Worm (Caenorhabditis elegans) whole organism, L1 larva: ENCODE measurements around the gene T28F3.9.

Experiments
- C04F5.9 ChIP-seq: sonication (generic microtip); optimal IDR thresholded peaks from 2 replicates; lab custom pipeline; 2016; ENCODE audit warnings: missing genetic modification characterization, missing compliant biosample characterization
- C34B4.2 ChIP-seq: sonication (generic microtip); optimal IDR thresholded peaks from 2 replicates; lab custom pipeline; 2017; ENCODE audit warnings: mild to moderate bottlenecking, missing genetic modification characterization, missing compliant biosample characterization
- F16B12.6 ChIP-seq: fragments of 150-350 bp; optimal IDR thresholded peaks from 2 replicates; lab custom pipeline; 2014; ENCODE audit warnings: missing biosample characterization, missing genetic modification characterization
- aha-1 ChIP-seq: fragments of 150-350 bp; optimal IDR thresholded peaks from 2 replicates; lab custom pipeline; 2014; ENCODE audit warnings: missing biosample characterization, missing genetic modification characterization
- alr-1 ChIP-seq: fragments of 200-800 bp; sonication (Bioruptor generic); optimal IDR thresholded peaks from 2 replicates; lab custom pipeline; 2018; ENCODE audit warnings: borderline replicate concordance, mild to moderate bottlenecking, missing genetic modification characterization, missing compliant biosample characterization
- ama-1 ChIP-seq: fragments of 150-350 bp; optimal IDR thresholded peaks from 2 replicates; lab custom pipeline; 2014
- blmp-1 ChIP-seq: fragments of 150-350 bp; optimal IDR thresholded peaks from 2 replicates; lab custom pipeline; 2014; ENCODE audit warnings: missing biosample characterization, missing genetic modification characterization
- ceh-63 ChIP-seq: fragments of 200-800 bp; sonication (Bioruptor generic); optimal IDR thresholded peaks from 2 replicates; lab custom pipeline; 2018; ENCODE audit warnings: mild to moderate bottlenecking, missing genetic modification characterization, missing compliant biosample characterization
- ceh-8 ChIP-seq: fragments of 200-800 bp; sonication (Bioruptor generic); optimal IDR thresholded peaks from 2 replicates; lab custom pipeline; 2018; ENCODE audit warnings: mild to moderate bottlenecking, missing genetic modification characterization, moderate library complexity, missing compliant biosample characterization
- ceh-82 ChIP-seq, 3 experiments: fragments of 150-350 bp in 1 of 3; sonication (generic microtip) in 2 of 3; optimal IDR thresholded peaks; 2 replicates each; lab custom pipeline; 2014 to 2017; ENCODE audit warnings: missing biosample characterization in 3 of 3, missing genetic modification characterization in 3 of 3
- ceh-88 ChIP-seq: fragments of 200-800 bp; sonication (Bioruptor generic); IDR thresholded peaks from 2 replicates; pipeline ENCODE4 v1.3.6; 2022; ENCODE audit warnings: missing genetic modification characterization, missing compliant biosample characterization
- ceh-90 ChIP-seq: sonication (generic microtip); optimal IDR thresholded peaks from 2 replicates; lab custom pipeline; 2016; ENCODE audit warnings: missing genetic modification characterization, missing compliant biosample characterization
- ces-1 ChIP-seq: fragments of 150-350 bp; optimal IDR thresholded peaks from 2 replicates; lab custom pipeline; 2014; ENCODE audit warnings: missing biosample characterization, missing genetic modification reagents, missing genetic modification characterization
- dpl-1 ChIP-seq, 3 experiments: fragments of 150-350 bp in 2 of 3; sonication (generic microtip) in 1 of 3; optimal IDR thresholded peaks; 2 replicates each; lab custom pipeline; 2014 to 2017; ENCODE audit warnings: missing biosample characterization in 3 of 3, missing genetic modification characterization in 3 of 3, missing genetic modification reagents in 3 of 3
- dsc-1 ChIP-seq: sonication (generic microtip); optimal IDR thresholded peaks from 2 replicates; lab custom pipeline; 2016; ENCODE audit warnings: mild to moderate bottlenecking, missing genetic modification characterization, missing compliant biosample characterization
- efl-3 ChIP-seq: fragments of 200-800 bp; sonication (Bioruptor generic); optimal IDR thresholded peaks from 2 replicates; lab custom pipeline; 2018; ENCODE audit warnings: mild to moderate bottlenecking, missing genetic modification characterization, missing compliant biosample characterization
- egl-13 ChIP-seq: sonication (generic microtip); optimal IDR thresholded peaks from 2 replicates; lab custom pipeline; 2016; ENCODE audit warnings: missing genotype, missing genetic modification reagents, missing genetic modification characterization, missing compliant biosample characterization
- egl-27 ChIP-seq, 2 experiments: fragments of 150-350 bp in 1 of 2; sonication (generic microtip); optimal IDR thresholded peaks; 3 replicates each; lab custom pipeline; 2017 to 2018; ENCODE audit warnings: missing biosample characterization in 2 of 2, missing genetic modification characterization in 2 of 2, missing genetic modification reagents in 2 of 2
- elt-3 ChIP-seq, 6 experiments: fragments of 150-350 bp in 1 of 6; sonication (generic microtip); optimal IDR thresholded peaks; 2 replicates each; lab custom pipeline; 2017 to 2018; ENCODE audit warnings: missing biosample characterization in 6 of 6, missing genetic modification characterization in 6 of 6, inconsistent platforms in 1 of 6
- fkh-4 ChIP-seq: sonication (generic microtip); optimal IDR thresholded peaks from 2 replicates; lab custom pipeline; 2016; ENCODE audit warnings: missing compliant biosample characterization, missing genetic modification characterization, borderline replicate concordance
- fkh-8 ChIP-seq: sonication (generic microtip); optimal IDR thresholded peaks from 2 replicates; lab custom pipeline; 2016; ENCODE audit warnings: mild to moderate bottlenecking, missing genetic modification characterization, missing compliant biosample characterization
- hpl-2 ChIP-seq: fragments of 150-350 bp; optimal IDR thresholded peaks from 2 replicates; lab custom pipeline; 2014; ENCODE audit warnings: missing biosample characterization, missing genetic modification reagents, missing genetic modification characterization
- lin-13 ChIP-seq: fragments of 150-350 bp; optimal IDR thresholded peaks from 2 replicates; lab custom pipeline; 2014; ENCODE audit warnings: missing biosample characterization, missing genetic modification reagents, missing genetic modification characterization
- lin-14 ChIP-seq: fragments of 200-800 bp; sonication (Bioruptor generic); optimal IDR thresholded peaks from 2 replicates; lab custom pipeline; 2018; ENCODE audit warnings: mild to moderate bottlenecking, missing genetic modification characterization, moderate library complexity, missing compliant biosample characterization
- lin-15B ChIP-seq: fragments of 150-350 bp; sonication (generic microtip); optimal IDR thresholded peaks from 3 replicates; lab custom pipeline; 2014; ENCODE audit warnings: missing biosample characterization, missing genetic modification characterization
- lin-35 ChIP-seq, 2 experiments: fragments of 150-350 bp; optimal IDR thresholded peaks; 2 replicates each; lab custom pipeline; 2014; ENCODE audit warnings: missing biosample characterization in 2 of 2, missing genetic modification characterization in 2 of 2, missing genetic modification reagents in 2 of 2
- mab-9 ChIP-seq: fragments of 200-800 bp; sonication (Bioruptor generic); IDR thresholded peaks from 2 replicates; pipeline ENCODE4 v1.3.6; 2022; ENCODE audit warnings: missing genetic modification reagents, missing genetic modification characterization, missing compliant biosample characterization
- mdl-1 ChIP-seq, 2 experiments: fragments of 150-350 bp; optimal IDR thresholded peaks; 2 replicates each; lab custom pipeline; 2014 to 2017; ENCODE audit warnings: missing biosample characterization in 2 of 2, missing genetic modification characterization in 2 of 2, inconsistent platforms in 1 of 2
- mef-2 ChIP-seq: fragments of 150-350 bp; optimal IDR thresholded peaks from 2 replicates; lab custom pipeline; 2014; ENCODE audit warnings: missing biosample characterization, missing genetic modification characterization
- nhr-11 ChIP-seq: fragments of 150-350 bp; optimal IDR thresholded peaks from 2 replicates; lab custom pipeline; 2014; ENCODE audit warnings: missing biosample characterization, missing genetic modification characterization
- nhr-19 ChIP-seq: fragments of 200-800 bp; sonication (Bioruptor generic); conservative IDR thresholded peaks from 2 replicates; pipeline ENCODE4 v1.3.6; 2022; ENCODE audit warnings: missing genetic modification characterization, missing compliant biosample characterization
- nhr-28 ChIP-seq: fragments of 150-350 bp; optimal IDR thresholded peaks from 2 replicates; lab custom pipeline; 2014; ENCODE audit warnings: missing biosample characterization, missing genetic modification characterization
- nhr-47 ChIP-seq: sonication (generic microtip); optimal IDR thresholded peaks from 2 replicates; lab custom pipeline; 2016; ENCODE audit warnings: mild to moderate bottlenecking, missing genetic modification characterization, moderate library complexity, missing compliant biosample characterization
- nhr-71 ChIP-seq: sonication (generic microtip); optimal IDR thresholded peaks from 2 replicates; lab custom pipeline; 2016; ENCODE audit warnings: mild to moderate bottlenecking, missing genetic modification characterization, moderate library complexity, missing compliant biosample characterization
- nhr-85 ChIP-seq: sonication (generic microtip); peaks from one replicate; lab custom pipeline; 2016; ENCODE audit warnings: missing genetic modification characterization, inconsistent platforms, missing compliant biosample characterization
- pax-3 ChIP-seq: fragments of 200-800 bp; sonication (Bioruptor generic); optimal IDR thresholded peaks from 2 replicates; lab custom pipeline; 2018; ENCODE audit warnings: mild to moderate bottlenecking, missing genetic modification characterization, moderate library complexity, missing compliant biosample characterization
- pqm-1 ChIP-seq: sonication (generic microtip); optimal IDR thresholded peaks from 3 replicates; lab custom pipeline; 2017; ENCODE audit warnings: missing biosample characterization, missing genetic modification characterization
- skn-1 ChIP-seq: fragments of 150-350 bp; optimal IDR thresholded peaks from 2 replicates; lab custom pipeline; 2014; ENCODE audit warnings: missing biosample characterization, missing genetic modification characterization
- snu-23 ChIP-seq: sonication (generic microtip); optimal IDR thresholded peaks from 2 replicates; lab custom pipeline; 2016; ENCODE audit warnings: missing genetic modification characterization, missing compliant biosample characterization
- swsn-7 ChIP-seq: sonication (generic microtip); optimal IDR thresholded peaks from 2 replicates; lab custom pipeline; 2016; ENCODE audit warnings: missing genetic modification characterization, missing compliant biosample characterization
- tbx-2 ChIP-seq: sonication (generic microtip); optimal IDR thresholded peaks from 2 replicates; lab custom pipeline; 2016; ENCODE audit warnings: missing genetic modification characterization, missing compliant biosample characterization
- tlp-1 ChIP-seq: fragments of 150-350 bp; optimal IDR thresholded peaks from 2 replicates; lab custom pipeline; 2014; ENCODE audit warnings: missing biosample characterization, missing genetic modification characterization
- unc-130 ChIP-seq: fragments of 150-350 bp; optimal IDR thresholded peaks from 2 replicates; lab custom pipeline; 2017; ENCODE audit warnings: missing biosample characterization, missing genetic modification characterization, inconsistent platforms
- unc-86 ChIP-seq: sonication (generic microtip); optimal IDR thresholded peaks from 2 replicates; lab custom pipeline; 2016; ENCODE audit warnings: missing genetic modification characterization, missing compliant biosample characterization
- unc-98 ChIP-seq: fragments of 200-800 bp; sonication (Bioruptor generic); IDR thresholded peaks from 2 replicates; pipeline ENCODE4 v1.3.6; 2022; ENCODE audit warnings: missing genetic modification characterization, missing compliant biosample characterization
- xbp-1 ChIP-seq: sonication (generic microtip); optimal IDR thresholded peaks from 2 replicates; lab custom pipeline; 2016; ENCODE audit warnings: missing genetic modification characterization, missing compliant biosample characterization
- zip-4 ChIP-seq: fragments of 200-800 bp; sonication (Bioruptor generic); optimal IDR thresholded peaks from 2 replicates; lab custom pipeline; 2018; ENCODE audit warnings: mild to moderate bottlenecking, missing genetic modification characterization, moderate library complexity, missing compliant biosample characterization
- ztf-11 ChIP-seq, 2 experiments: sonication (generic microtip); optimal IDR thresholded peaks; 2 replicates each; lab custom pipeline; 2016 to 2017; ENCODE audit warnings: missing genetic modification characterization in 2 of 2, missing biosample characterization in 1 of 2, missing compliant biosample characterization in 1 of 2
- ztf-4 ChIP-seq: fragments of 150-350 bp; optimal IDR thresholded peaks from 2 replicates; lab custom pipeline; 2014; ENCODE audit warnings: missing biosample characterization, missing genetic modification characterization

Gene T28F3.9

DNA sequence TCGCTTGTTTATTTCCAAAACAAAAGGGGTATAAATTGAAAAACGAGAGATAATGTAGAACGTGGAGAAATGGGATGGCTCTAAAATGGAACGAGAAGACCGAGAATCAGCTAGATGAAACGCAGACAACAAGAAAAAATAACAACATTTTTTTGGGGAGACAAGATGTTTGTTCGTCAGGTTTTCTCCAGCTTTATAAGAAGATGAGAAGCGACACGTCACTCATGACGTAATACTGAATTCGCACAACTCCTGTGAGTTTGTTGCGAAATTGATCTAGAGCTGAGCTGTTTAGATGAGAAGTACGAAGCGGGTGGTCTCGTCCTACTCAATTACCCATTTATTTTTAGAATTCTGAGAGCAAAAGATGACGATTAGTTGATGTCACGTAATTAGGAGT, 23.0 kb upstream of the T28F3.9 start (continued):
- TF ChIP-seq nhr-47 (peak; percentile 42), elt-3 (tag; optimal IDR thresholded peaks at IDR 0.05; lab: Kevin White, UChicago) (no peak), dpl-1 (GFP tag; optimal IDR thresholded peaks at IDR 0.05; lab: Kevin White, UChicago) (no peak), blmp-1 (tag; lab: Kevin White, UChicago) (no peak), skn-1 (tag; lab: Kevin White, UChicago) (no peak), mab-9 (GFP tag; lab: Robert Waterston, UW) (no peak), lin-15B (tag; lab: Kevin White, UChicago) (no peak), ceh-63 (no peak), nhr-85 (tag; lab: Kevin White, UChicago) (no peak), F16B12.6 (no peak), dsc-1 (tag; lab: Kevin White, UChicago) (peak; percentile 9), egl-13 (peak; percentile 65), mdl-1 (tag; optimal IDR thresholded peaks at IDR 0.05; lab: Kevin White, UChicago) (no peak), swsn-7 (tag; lab: Kevin White, UChicago) (no peak), egl-27 (tag; optimal IDR thresholded peaks at IDR 0.05; lab: Kevin White, UChicago) (no peak), lin-35 (GFP tag; optimal IDR thresholded peaks at IDR 0.05; lab: Kevin White, UChicago) (peak in 1 of 2 experiments; percentile 4), nhr-19 (GFP tag; lab: Robert Waterston, UW) (no peak), zip-4 (GFP tag; lab: Kevin White, UChicago) (no peak), fkh-8 (tag; lab: Kevin White, UChicago) (peak; percentile 40), tlp-1 (tag; lab: Kevin White, UChicago) (no peak), pqm-1 (no peak), fkh-4 (tag; lab: Kevin White, UChicago) (no peak), tbx-2 (peak; percentile 29), ceh-88 (GFP tag; lab: Robert Waterston, UW) (no peak), nhr-71 (peak; percentile 67), ceh-90 (tag; lab: Kevin White, UChicago) (no peak), lin-14 (GFP tag; lab: Kevin White, UChicago) (peak; percentile 76), pax-3 (tag; lab: Kevin White, UChicago) (no peak), hpl-2 (GFP tag; lab: Kevin White, UChicago) (no peak), C34B4.2 (tag; lab: Kevin White, UChicago) (no peak), alr-1 (no peak), unc-98 (GFP tag; lab: Robert Waterston, UW) (no peak), ztf-4 (no peak), snu-23 (GFP tag; lab: Kevin White, UChicago) (peak; percentile 11), C04F5.9 (tag; lab: Kevin White, UChicago) (no peak), ztf-11 (tag; optimal IDR thresholded peaks at IDR 0.05; lab: Kevin White, UChicago) (no peak), efl-3 (GFP tag; lab: Kevin White, UChicago) (no peak), lin-13 (GFP tag; lab: Kevin White, UChicago) (no peak), ceh-8 (GFP tag; lab: Kevin White, UChicago) (no peak), aha-1 (tag; lab: Kevin White, UChicago) (no peak), unc-130 (tag; lab: Kevin White, UChicago) (no peak), xbp-1 (tag; lab: Kevin White, UChicago) (peak; percentile 53), nhr-28 (tag; lab: Kevin White, UChicago) (no peak), ces-1 (GFP tag; lab: Kevin White, UChicago) (no peak), nhr-11 (tag; lab: Kevin White, UChicago) (no peak), mef-2 (tag; lab: Kevin White, UChicago) (peak; percentile 63), unc-86 (tag; lab: Kevin White, UChicago) (peak; percentile 41), ama-1 (lab: Kevin White, UChicago) (no peak), ceh-82 (tag; optimal IDR thresholded peaks at IDR 0.05; lab: Kevin White, UChicago) (peak in 2 of 3 experiments; percentile 5 to 37)
